Worm (Caenorhabditis elegans) whole organism, late embryonic: ENCODE measurements around the gene Y43F8C.6.

ENCODE experiments used
- ceh-18 ChIP-seq: sonication (generic microtip); optimal IDR thresholded peaks from 2 replicates; lab custom pipeline; 2016; ENCODE audit warnings: missing genetic modification characterization, missing compliant biosample characterization
- ceh-45 ChIP-seq: fragments of 200-800 bp; sonication (Bioruptor generic); IDR thresholded peaks from 2 replicates; pipeline ENCODE4 v1.3.6; 2022; ENCODE audit warnings: missing genetic modification reagents, missing genetic modification characterization, missing compliant biosample characterization
- elt-2 ChIP-seq: sonication (generic microtip); optimal IDR thresholded peaks from 2 replicates; lab custom pipeline; 2016; ENCODE audit warnings: missing genetic modification reagents, missing genetic modification characterization, missing compliant biosample characterization
- elt-4 ChIP-seq: sonication (generic microtip); optimal IDR thresholded peaks from 2 replicates; lab custom pipeline; 2016; ENCODE audit warnings: missing genetic modification characterization, missing compliant biosample characterization
- eyg-1 ChIP-seq: sonication (generic microtip); optimal IDR thresholded peaks from 2 replicates; lab custom pipeline; 2016; ENCODE audit warnings: missing genotype, missing genetic modification characterization, missing compliant biosample characterization
- gmeb-2 ChIP-seq: sonication (generic microtip); optimal IDR thresholded peaks from 2 replicates; lab custom pipeline; 2016; ENCODE audit warnings: missing genetic modification characterization, inconsistent platforms, missing compliant biosample characterization
- nfya-1 ChIP-seq: sonication (generic microtip); optimal IDR thresholded peaks from 2 replicates; lab custom pipeline; 2017; ENCODE audit warnings: missing genetic modification characterization, mild to moderate bottlenecking, missing compliant biosample characterization, antibody characterized with exemption, moderate library complexity
- nhr-11 ChIP-seq: fragments of 150-350 bp; optimal IDR thresholded peaks from 2 replicates; lab custom pipeline; 2014; ENCODE audit warnings: missing biosample characterization, missing genetic modification characterization
- ztf-16 ChIP-seq: sonication (generic microtip); optimal IDR thresholded peaks from 2 replicates; lab custom pipeline; 2017; ENCODE audit warnings: missing genetic modification characterization, missing compliant biosample characterization

ce11 chrV:19668213-19668612 is 27.5 kb upstream of the Y43F8C.6 start:
- no peak for TF ChIP-seq elt-4 (tag; lab: Kevin White, UChicago)
- TF ChIP-seq gmeb-2 (tag; lab: Kevin White, UChicago): no peak
- TF ChIP-seq ceh-45 (GFP tag; lab: Robert Waterston, UW): no peak
- TF ChIP-seq ztf-16 (tag; lab: Kevin White, UChicago): no peak
- no peak for TF ChIP-seq ceh-18 (tag; lab: Kevin White, UChicago)
- no peak for TF ChIP-seq elt-2 (tag; lab: Kevin White, UChicago)
- TF ChIP-seq nhr-11 (tag; lab: Kevin White, UChicago): no peak
- TF ChIP-seq eyg-1: no peak
- no peak for TF ChIP-seq nfya-1
